Fruit fly (Drosophila melanogaster) whole organism, embryonic: Measurements from ENCODE around the gene Idh3g.

Experiments used
- ATbp ChIP-seq: fragments of 200-800 bp; sonication (Bioruptor generic); optimal IDR thresholded peaks from 2 replicates; lab custom pipeline; 2017; ENCODE audit warnings: missing biosample characterization, mild to moderate bottlenecking, missing genetic modification characterization, missing genetic modification reagents
- Bdp1 ChIP-seq: fragments of 200-800 bp; sonication (Bioruptor generic); optimal IDR thresholded peaks from 3 replicates; lab custom pipeline; 2016; ENCODE audit warnings: missing biosample characterization, missing genetic modification characterization
- CG10366 ChIP-seq: fragments of 200-800 bp; sonication (Bioruptor generic); IDR thresholded peaks from 2 replicates; pipeline ENCODE4 v1.3.6; 2022; ENCODE audit warnings: missing biosample characterization, missing genetic modification characterization
- CG10979 ChIP-seq: fragments of 200-800 bp; sonication (Bioruptor generic); optimal IDR thresholded peaks from 2 replicates; lab custom pipeline; 2018; ENCODE audit warnings: missing biosample characterization, mild to moderate bottlenecking, missing genetic modification characterization, moderate library complexity
- CG12391 ChIP-seq: fragments of 200-800 bp; sonication (Bioruptor generic); optimal IDR thresholded peaks from 3 replicates; lab custom pipeline; 2018; ENCODE audit warnings: missing biosample characterization, mild to moderate bottlenecking, missing genetic modification characterization, moderate library complexity
- CG13123 ChIP-seq: fragments of 200-800 bp; sonication (Bioruptor generic); optimal IDR thresholded peaks from 2 replicates; lab custom pipeline; 2016; ENCODE audit warnings: missing biosample characterization, missing genetic modification characterization
- CG14014 ChIP-seq: fragments of 200-800 bp; sonication (Bioruptor generic); IDR thresholded peaks from 2 replicates; pipeline ENCODE4 v1.3.6; 2022; ENCODE audit warnings: missing biosample characterization, missing genetic modification characterization
- CG17328 ChIP-seq: fragments of 200-800 bp; sonication (Bioruptor generic); IDR thresholded peaks from 2 replicates; pipeline ENCODE4 v1.3.6; 2022; ENCODE audit warnings: missing biosample characterization, missing genetic modification characterization
- CG17359 ChIP-seq: fragments of 200-800 bp; sonication (Bioruptor generic); optimal IDR thresholded peaks from 3 replicates; lab custom pipeline; 2018; ENCODE audit warnings: missing biosample characterization, mild to moderate bottlenecking, missing genetic modification characterization, moderate library complexity
- CG17385 ChIP-seq: fragments of 200-800 bp; sonication (Bioruptor generic); optimal IDR thresholded peaks from 3 replicates; lab custom pipeline; 2018; ENCODE audit warnings: missing biosample characterization, mild to moderate bottlenecking, missing genetic modification characterization
- CG18262 ChIP-seq: fragments of 200-800 bp; optimal IDR thresholded peaks from 3 replicates; lab custom pipeline; 2019; ENCODE audit warnings: missing biosample characterization, mild to moderate bottlenecking, missing genetic modification characterization, moderate library complexity
- CG18599 ChIP-seq: fragments of 200-800 bp; sonication (Bioruptor generic); optimal IDR thresholded peaks from 3 replicates; lab custom pipeline; 2017; ENCODE audit warnings: missing biosample characterization, missing genetic modification characterization, mild to moderate bottlenecking, moderate library complexity, missing genetic modification reagents
- CG2678 ChIP-seq: fragments of 200-800 bp; sonication (Bioruptor generic); optimal IDR thresholded peaks from 3 replicates; lab custom pipeline; 2019; ENCODE audit warnings: missing biosample characterization, mild to moderate bottlenecking, missing genetic modification characterization, moderate library complexity
- CG2712 ChIP-seq: fragments of 200-800 bp; optimal IDR thresholded peaks from 3 replicates; lab custom pipeline; 2019; ENCODE audit warnings: missing biosample characterization, mild to moderate bottlenecking, missing genetic modification characterization, moderate library complexity
- CG31224 ChIP-seq: fragments of 200-800 bp; sonication (Bioruptor generic); IDR thresholded peaks from 2 replicates; pipeline ENCODE4 v1.3.6; 2022; ENCODE audit warnings: missing biosample characterization, missing genetic modification characterization
- CG5180 ChIP-seq: fragments of 200-800 bp; sonication (Bioruptor generic); optimal IDR thresholded peaks from 3 replicates; lab custom pipeline; 2017; ENCODE audit warnings: missing biosample characterization, missing genetic modification characterization, mild to moderate bottlenecking, moderate library complexity, missing genetic modification reagents
- CG6272 ChIP-seq: fragments of 200-800 bp; sonication (Bioruptor generic); IDR thresholded peaks from 2 replicates; pipeline ENCODE4 v1.3.6; 2022; ENCODE audit warnings: missing biosample characterization, missing genetic modification characterization
- CG7839 ChIP-seq: fragments of 200-800 bp; sonication (Bioruptor generic); optimal IDR thresholded peaks from 3 replicates; lab custom pipeline; 2018; ENCODE audit warnings: missing biosample characterization, mild to moderate bottlenecking, missing genetic modification characterization, moderate library complexity
- Drgx ChIP-seq: fragments of 200-800 bp; sonication (Bioruptor generic); IDR thresholded peaks from 2 replicates; pipeline ENCODE4 v1.3.6; 2022; ENCODE audit warnings: missing biosample characterization, missing genetic modification characterization
- Fer3 ChIP-seq: fragments of 200-800 bp; sonication (Bioruptor generic); optimal IDR thresholded peaks from 2 replicates; lab custom pipeline; 2018; ENCODE audit warnings: missing biosample characterization, mild to moderate bottlenecking, missing genetic modification characterization, moderate library complexity
- Gug ChIP-seq: fragments of 200-800 bp; sonication (Bioruptor generic); IDR thresholded peaks from 4 replicates; pipeline ENCODE4 v1.3.6; 2022; ENCODE audit warnings: missing biosample characterization, missing genetic modification characterization
- HLH3B ChIP-seq: fragments of 200-800 bp; sonication (Bioruptor generic); IDR thresholded peaks from 2 replicates; pipeline ENCODE4 v1.3.6; 2022; ENCODE audit warnings: missing biosample characterization, missing genetic modification characterization
- HLH4C ChIP-seq: fragments of 200-800 bp; sonication (Bioruptor generic); IDR thresholded peaks from 3 replicates; pipeline ENCODE4 v1.3.6; 2022; ENCODE audit warnings: missing biosample characterization, missing genetic modification characterization; ENCODE audit not compliant: partially characterized antibody
- PHDP ChIP-seq: fragments of 200-800 bp; sonication (Bioruptor generic); optimal IDR thresholded peaks from 3 replicates; lab custom pipeline; 2018; ENCODE audit warnings: missing biosample characterization, mild to moderate bottlenecking, missing genetic modification characterization, moderate library complexity
- Ptx1 ChIP-seq: fragments of 200-800 bp; sonication (Bioruptor generic); IDR thresholded peaks from 2 replicates; pipeline ENCODE4 v1.3.6; 2022; ENCODE audit warnings: missing biosample characterization, missing genetic modification characterization
- TFAM ChIP-seq: fragments of 200-800 bp; sonication (Bioruptor generic); optimal IDR thresholded peaks from 2 replicates; lab custom pipeline; 2017; ENCODE audit warnings: missing biosample characterization, missing genetic modification characterization, inconsistent platforms
- Xrp1 ChIP-seq: fragments of 200-800 bp; sonication (Bioruptor generic); IDR thresholded peaks from 2 replicates; pipeline ENCODE4 v1.3.6; 2022; ENCODE audit warnings: missing biosample characterization, missing genetic modification characterization
- ac ChIP-seq: fragments of 200-800 bp; sonication (Bioruptor generic); optimal IDR thresholded peaks from 3 replicates; lab custom pipeline; 2017; ENCODE audit warnings: missing biosample characterization, mild to moderate bottlenecking, missing genetic modification characterization
- ap ChIP-seq: fragments of 200-800 bp; sonication (Bioruptor generic); IDR thresholded peaks from 2 replicates; pipeline ENCODE4 v1.3.6; 2022; ENCODE audit warnings: missing biosample characterization, missing genetic modification characterization
- az2 ChIP-seq: fragments of 200-800 bp; sonication (Bioruptor generic); optimal IDR thresholded peaks from 3 replicates; lab custom pipeline; 2016; ENCODE audit warnings: missing biosample characterization, missing genetic modification characterization
- bsh ChIP-seq, 2 experiments: fragments of 200-800 bp; sonication (Bioruptor generic); optimal IDR thresholded peaks; 2 replicates each; lab custom pipeline; 2017 to 2018; ENCODE audit warnings: mild to moderate bottlenecking in 2 of 2, missing biosample characterization in 2 of 2, missing genetic modification characterization in 2 of 2, moderate library complexity in 1 of 2
- ci ChIP-seq: fragments of 200-800 bp; sonication (Bioruptor generic); IDR thresholded peaks from 3 replicates; pipeline ENCODE4 v1.3.6; 2022; ENCODE audit warnings: missing biosample characterization, missing genetic modification characterization
- grau ChIP-seq: fragments of 200-800 bp; optimal IDR thresholded peaks from 3 replicates; lab custom pipeline; 2019; ENCODE audit warnings: missing biosample characterization, mild to moderate bottlenecking, missing genetic modification characterization, moderate library complexity
- hb ChIP-seq: fragments of 200-800 bp; sonication (Bioruptor generic); IDR thresholded peaks from 3 replicates; pipeline ENCODE4 v1.3.6; 2022; ENCODE audit warnings: missing biosample characterization, missing genetic modification characterization; ENCODE audit not compliant: partially characterized antibody
- hkb ChIP-seq, 2 experiments: fragments of 200-800 bp in 1 of 2; fragments of >200 bp in 1 of 2; sonication (Bioruptor generic) in 1 of 2; IDR thresholded peaks in 1 of 2; optimal IDR thresholded peaks in 1 of 2; 2 replicates each; pipeline versions ENCODE4 v1.3.6 to Lab custom; 2017 to 2022; ENCODE audit warnings: missing biosample characterization in 1 of 2, missing genetic modification characterization in 1 of 2
- ind ChIP-seq: fragments of 200-800 bp; sonication (Bioruptor generic); optimal IDR thresholded peaks from 3 replicates; lab custom pipeline; 2016; ENCODE audit warnings: missing biosample characterization, missing genetic modification characterization
- kni ChIP-seq: fragments of 200-800 bp; sonication (Bioruptor generic); optimal IDR thresholded peaks from 3 replicates; lab custom pipeline; 2017; ENCODE audit warnings: mild to moderate bottlenecking, missing biosample characterization, missing genetic modification reagents, missing genetic modification characterization
- lab ChIP-seq: fragments of 200-800 bp; sonication (Bioruptor generic); optimal IDR thresholded peaks from 3 replicates; lab custom pipeline; 2017; ENCODE audit warnings: missing biosample characterization, missing genetic modification characterization, mild to moderate bottlenecking, moderate library complexity, missing genetic modification reagents
- lbe ChIP-seq: fragments of 200-800 bp; sonication (Bioruptor generic); optimal IDR thresholded peaks from 2 replicates; lab custom pipeline; 2016; ENCODE audit warnings: missing biosample characterization, mild to moderate bottlenecking, missing genetic modification characterization
- lilli ChIP-seq: fragments of 200-800 bp; sonication (Bioruptor generic); optimal IDR thresholded peaks from 3 replicates; lab custom pipeline; 2016; ENCODE audit warnings: missing biosample characterization, missing genetic modification characterization
- nerfin-2 ChIP-seq: fragments of 200-800 bp; sonication (Bioruptor generic); IDR thresholded peaks from 2 replicates; pipeline ENCODE4 v1.3.6; 2022; ENCODE audit warnings: missing biosample characterization, missing genetic modification characterization; ENCODE audit not compliant: partially characterized antibody
- nmo ChIP-seq: fragments of 200-800 bp; sonication (Bioruptor generic); optimal IDR thresholded peaks from 2 replicates; lab custom pipeline; 2018; ENCODE audit warnings: missing biosample characterization, mild to moderate bottlenecking, missing genetic modification characterization, moderate library complexity
- pan ChIP-seq, 4 experiments: fragments of >200 bp in 3 of 4; fragments of 200-800 bp in 1 of 4; sonication (Bioruptor generic) in 1 of 4; optimal IDR thresholded peaks in 3 of 4; IDR thresholded peaks in 1 of 4; 2 replicates each; pipeline versions ENCODE4 v1.3.6 to Lab custom; 2017 to 2022; ENCODE audit warnings: missing biosample characterization in 2 of 4, missing genetic modification characterization in 2 of 4, mixed read lengths in 1 of 4
- slbo ChIP-seq: fragments of 200-800 bp; sonication (Bioruptor generic); IDR thresholded peaks from 2 replicates; pipeline ENCODE4 v1.3.6; 2022; ENCODE audit warnings: missing biosample characterization, missing genetic modification characterization
- sob ChIP-seq: fragments of 200-800 bp; sonication (Bioruptor generic); IDR thresholded peaks from 2 replicates; pipeline ENCODE4 v1.3.6; 2022; ENCODE audit warnings: missing biosample characterization, missing genetic modification characterization
- unpg ChIP-seq: fragments of 200-800 bp; sonication (Bioruptor generic); optimal IDR thresholded peaks from 3 replicates; lab custom pipeline; 2018; ENCODE audit warnings: missing biosample characterization, mild to moderate bottlenecking, missing genetic modification characterization, moderate library complexity
- vvl ChIP-seq: fragments of 200-800 bp; sonication (Bioruptor generic); IDR thresholded peaks from 2 replicates; pipeline ENCODE4 v1.3.6; 2022; ENCODE audit warnings: missing biosample characterization, missing genetic modification characterization
- wdn ChIP-seq: fragments of 200-800 bp; sonication (Bioruptor generic); IDR thresholded peaks from 2 replicates; pipeline ENCODE4 v1.3.6; 2022; ENCODE audit warnings: missing biosample characterization, missing genetic modification characterization

The Idh3g gene

dm6 chr3R:25651414-25651813 lies 29.2 kb upstream of the Idh3g start:
- TF ChIP-seq vvl (GFP tag; lab: Robert Waterston, UW) (0 out of 2 replicates have a peak, but pooled peaks have one; percentile 10), CG12391 (tag; lab: Kevin White, UChicago) (peak; percentile 32), wdn (0 out of 2 replicates have a peak, but pooled peaks have one; percentile 12), Fer3 (peak; percentile 7), hkb (optimal IDR thresholded peaks at IDR 0.05; lab: Kevin White, UChicago) (no peak), hkb (GFP tag; IDR thresholded peaks at IDR 0.05; lab: Robert Waterston, UW) (peak; percentile 60), CG13123 (GFP tag; lab: Kevin White, UChicago) (no peak), CG14014 (GFP tag; lab: Robert Waterston, UW) (0 out of 2 replicates have a peak, but pooled peaks have one; percentile 25), CG31224 (0 out of 2 replicates have a peak, but pooled peaks have one; percentile 21), CG17359 (peak; percentile 38), grau (tag; lab: Kevin White, UChicago) (peak; percentile 16), CG17328 (no peak), CG10366 (GFP tag; lab: Robert Waterston, UW) (peak; percentile 28; the same call in 1 of the 2 replicates), pan (optimal IDR thresholded peaks at IDR 0.05; lab: Kevin White, UChicago) (no peak), pan (GFP tag; optimal IDR thresholded peaks at IDR 0.05 in 1 of 2, IDR thresholded peaks at IDR 0.05 in 1 of 2) (peak in 1 of 2 experiments; percentile 40), Gug (no peak), CG2678 (peak; percentile 9), Drgx (peak; percentile 59), CG2712 (peak; percentile 34), lbe (GFP tag; lab: Kevin White, UChicago) (peak; percentile 22), ATbp (GFP tag; lab: Kevin White, UChicago) (no peak), slbo (GFP tag; lab: Robert Waterston, UW) (peak; percentile 28; the same call in 1 of the 2 replicates), lab (GFP tag; lab: Kevin White, UChicago) (peak; percentile 32), CG18599 (GFP tag; lab: Kevin White, UChicago) (peak; percentile 5), HLH4C (GFP tag; lab: Robert Waterston, UW) (no peak), ind (GFP tag; lab: Kevin White, UChicago) (peak; percentile 16), nerfin-2 (GFP tag; lab: Robert Waterston, UW) (0 out of 2 replicates have a peak, but pooled peaks have one; percentile 0), hb (GFP tag; lab: Robert Waterston, UW) (no peak), CG5180 (GFP tag; lab: Kevin White, UChicago) (no peak), Bdp1 (no peak), az2 (peak; percentile 25), CG10979 (peak; percentile 33), HLH3B (peak; percentile 40; the same call in 1 of the 2 replicates), unpg (GFP tag; lab: Kevin White, UChicago) (peak; percentile 39), CG17385 (peak; percentile 10), CG6272 (no peak), lilli (no peak), ac (no peak), sob (GFP tag; lab: Robert Waterston, UW) (0 out of 2 replicates have a peak, but pooled peaks have one; percentile 12), Ptx1 (GFP tag; lab: Robert Waterston, UW) (0 out of 2 replicates have a peak, but pooled peaks have one; percentile 36), CG7839 (tag; lab: Kevin White, UChicago) (peak; percentile 14), Xrp1 (GFP tag; lab: Robert Waterston, UW) (peak; percentile 53; the same call in 1 of the 2 replicates), ap (GFP tag; lab: Robert Waterston, UW) (no peak), ci (0 out of 3 replicates have a peak, but pooled peaks have one; percentile 45), TFAM (GFP tag; lab: Kevin White, UChicago) (no peak), kni (GFP tag; lab: Kevin White, UChicago) (no peak), nmo (GFP tag; lab: Kevin White, UChicago) (peak; percentile 0), bsh (GFP tag; optimal IDR thresholded peaks at IDR 0.05; lab: Kevin White, UChicago) (peak in 1 of 2 experiments; percentile 16), PHDP (tag; lab: Kevin White, UChicago) (peak; percentile 27), CG18262 (tag; lab: Kevin White, UChicago) (peak; percentile 22)
